Worm (Caenorhabditis elegans): Measurements from ENCODE around the gene F44G4.7.

DNA sequence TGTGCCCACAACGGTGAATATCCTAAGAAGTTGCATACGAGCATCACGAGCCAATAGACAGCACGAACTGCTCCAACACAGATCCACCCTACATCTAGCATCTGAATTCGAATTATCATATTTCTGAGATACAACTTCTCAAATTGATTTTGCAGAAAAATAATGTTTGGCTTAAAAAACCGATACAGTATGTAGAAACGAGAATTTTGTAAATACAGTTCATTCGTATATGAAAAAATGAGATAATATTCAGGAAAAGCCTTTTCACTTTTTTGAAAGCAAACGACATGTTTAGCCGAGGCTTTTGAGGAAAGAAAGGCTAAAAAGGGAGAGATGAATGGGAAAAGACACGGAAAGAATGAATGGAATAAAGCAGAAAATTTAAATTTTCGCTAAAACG lies 36.3 kb upstream of the F44G4.7 start, which contains the start of gene F37B12.3:
- TF ChIP-seq aly-2 (tag; optimal IDR thresholded peaks at IDR 0.05): no peak
- TF ChIP-seq ztf-11 (tag; optimal IDR thresholded peaks at IDR 0.05): no peak

Measured in whole organism, L1 larva.